Fruit fly (Drosophila melanogaster) whole organism, embryonic: ENCODE measurements around the gene Trax.

ENCODE experiments used
- Antp ChIP-seq: fragments of 200-800 bp; sonication (Bioruptor generic); optimal IDR thresholded peaks from 3 replicates; lab custom pipeline; 2016; ENCODE audit warnings: missing biosample characterization, missing genetic modification characterization
- Blimp-1 ChIP-seq: fragments of 200-800 bp; sonication (Bioruptor generic); optimal IDR thresholded peaks from 3 replicates; lab custom pipeline; 2018; ENCODE audit warnings: missing biosample characterization, missing genetic modification characterization, mild to moderate bottlenecking, moderate library complexity, missing genetic modification reagents
- BtbVII ChIP-seq: fragments of 200-800 bp; sonication (Bioruptor generic); optimal IDR thresholded peaks from 3 replicates; lab custom pipeline; 2017; ENCODE audit warnings: missing biosample characterization, mild to moderate bottlenecking, missing genetic modification characterization
- CG10274 ChIP-seq: fragments of 200-800 bp; sonication (Bioruptor generic); optimal IDR thresholded peaks from 3 replicates; lab custom pipeline; 2017; ENCODE audit warnings: missing biosample characterization, mild to moderate bottlenecking, missing genetic modification characterization
- CG10462 ChIP-seq: fragments of 200-800 bp; sonication (Bioruptor generic); optimal IDR thresholded peaks from 2 replicates; lab custom pipeline; 2016; ENCODE audit warnings: missing biosample characterization, missing genetic modification characterization
- CG10959 ChIP-seq: fragments of 200-800 bp; sonication (Bioruptor generic); IDR thresholded peaks from 2 replicates; pipeline ENCODE4 v1.3.6; 2022; ENCODE audit warnings: missing biosample characterization, missing genetic modification characterization
- CG10979 ChIP-seq: fragments of 200-800 bp; sonication (Bioruptor generic); optimal IDR thresholded peaks from 2 replicates; lab custom pipeline; 2018; ENCODE audit warnings: missing biosample characterization, mild to moderate bottlenecking, missing genetic modification characterization, moderate library complexity
- CG12744 ChIP-seq: fragments of 200-800 bp; sonication (Bioruptor generic); optimal IDR thresholded peaks from 2 replicates; lab custom pipeline; 2016; ENCODE audit warnings: missing biosample characterization, missing genetic modification characterization
- CG12769 ChIP-seq: fragments of 200-800 bp; sonication (Bioruptor generic); optimal IDR thresholded peaks from 2 replicates; lab custom pipeline; 2019; ENCODE audit warnings: missing biosample characterization, mild to moderate bottlenecking, missing genetic modification characterization, moderate library complexity
- CG14014 ChIP-seq: fragments of 200-800 bp; sonication (Bioruptor generic); IDR thresholded peaks from 2 replicates; pipeline ENCODE4 v1.3.6; 2022; ENCODE audit warnings: missing biosample characterization, missing genetic modification characterization
- CG1603 ChIP-seq: fragments of 200-800 bp; sonication (Bioruptor generic); optimal IDR thresholded peaks from 2 replicates; lab custom pipeline; 2019; ENCODE audit warnings: missing biosample characterization, mild to moderate bottlenecking, missing genetic modification characterization, moderate library complexity
- CG17359 ChIP-seq: fragments of 200-800 bp; sonication (Bioruptor generic); optimal IDR thresholded peaks from 3 replicates; lab custom pipeline; 2018; ENCODE audit warnings: missing biosample characterization, mild to moderate bottlenecking, missing genetic modification characterization, moderate library complexity
- CG17361 ChIP-seq: fragments of 200-800 bp; sonication (Bioruptor generic); IDR thresholded peaks from 3 replicates; pipeline ENCODE4 v1.3.6; 2022; ENCODE audit warnings: missing biosample characterization, missing genetic modification characterization
- CG17802 ChIP-seq: fragments of 200-800 bp; sonication (Bioruptor generic); optimal IDR thresholded peaks from 2 replicates; lab custom pipeline; 2018; ENCODE audit warnings: missing biosample characterization, mild to moderate bottlenecking, missing genetic modification characterization, moderate library complexity
- CG18011 ChIP-seq: fragments of 200-800 bp; sonication (Bioruptor generic); optimal IDR thresholded peaks from 2 replicates; lab custom pipeline; 2017; ENCODE audit warnings: missing biosample characterization, missing genetic modification characterization, mild to moderate bottlenecking, moderate library complexity, missing genotype
- CG18262 ChIP-seq: fragments of 200-800 bp; optimal IDR thresholded peaks from 3 replicates; lab custom pipeline; 2019; ENCODE audit warnings: missing biosample characterization, mild to moderate bottlenecking, missing genetic modification characterization, moderate library complexity
- CG18476 ChIP-seq: fragments of 200-800 bp; sonication (Bioruptor generic); optimal IDR thresholded peaks from 2 replicates; lab custom pipeline; 2016; ENCODE audit warnings: missing biosample characterization, mild to moderate bottlenecking, missing genetic modification characterization
- CG31441 ChIP-seq: fragments of 200-800 bp; sonication (Bioruptor generic); IDR thresholded peaks from 2 replicates; pipeline ENCODE4 v1.3.6; 2022; ENCODE audit warnings: missing biosample characterization, missing genetic modification characterization
- CG9876 ChIP-seq: fragments of 200-800 bp; sonication (Bioruptor generic); optimal IDR thresholded peaks from 2 replicates; lab custom pipeline; 2016; ENCODE audit warnings: missing biosample characterization, missing genetic modification characterization
- CoRest ChIP-seq: fragments of 200-800 bp; sonication (Bioruptor generic); optimal IDR thresholded peaks from 3 replicates; lab custom pipeline; 2018; ENCODE audit warnings: missing biosample characterization, mild to moderate bottlenecking, missing genetic modification characterization, moderate library complexity
- HHEX ChIP-seq: fragments of 200-800 bp; sonication (Bioruptor generic); optimal IDR thresholded peaks from 3 replicates; lab custom pipeline; 2017; ENCODE audit warnings: missing biosample characterization, mild to moderate bottlenecking, missing genetic modification characterization, missing genetic modification reagents
- Hand ChIP-seq: fragments of 200-800 bp; sonication (Bioruptor generic); optimal IDR thresholded peaks from 2 replicates; lab custom pipeline; 2017; ENCODE audit warnings: mild to moderate bottlenecking, missing biosample characterization, missing genetic modification reagents, missing genetic modification characterization
- Hmr ChIP-seq: fragments of 200-800 bp; sonication (Bioruptor generic); optimal IDR thresholded peaks from 3 replicates; lab custom pipeline; 2017; ENCODE audit warnings: mild to moderate bottlenecking, missing biosample characterization, missing genetic modification reagents, missing genetic modification characterization
- Kr ChIP-seq: fragments of 200-800 bp; sonication (Bioruptor generic); optimal IDR thresholded peaks from 2 replicates; lab custom pipeline; 2017; ENCODE audit warnings: missing biosample characterization, mild to moderate bottlenecking, missing genetic modification characterization
- Max ChIP-seq: fragments of 200-800 bp; sonication (Bioruptor generic); optimal IDR thresholded peaks from 2 replicates; lab custom pipeline; 2016; ENCODE audit warnings: missing biosample characterization, mild to moderate bottlenecking, missing genetic modification characterization
- NfI ChIP-seq: fragments of 200-800 bp; sonication (Bioruptor generic); optimal IDR thresholded peaks from 3 replicates; lab custom pipeline; 2018; ENCODE audit warnings: missing biosample characterization, mild to moderate bottlenecking, missing genetic modification characterization, moderate library complexity
- ap ChIP-seq: fragments of 200-800 bp; sonication (Bioruptor generic); IDR thresholded peaks from 2 replicates; pipeline ENCODE4 v1.3.6; 2022; ENCODE audit warnings: missing biosample characterization, missing genetic modification characterization
- chn ChIP-seq: fragments of 200-800 bp; sonication (Bioruptor generic); optimal IDR thresholded peaks from 2 replicates; lab custom pipeline; 2016; ENCODE audit warnings: missing biosample characterization, missing genetic modification characterization
- dmrt11E ChIP-seq: fragments of 200-800 bp; sonication (Bioruptor generic); optimal IDR thresholded peaks from 3 replicates; lab custom pipeline; 2018; ENCODE audit warnings: missing biosample characterization, mild to moderate bottlenecking, missing genetic modification characterization, moderate library complexity
- dysf ChIP-seq: fragments of 200-800 bp; sonication (Bioruptor generic); IDR thresholded peaks from 3 replicates; pipeline ENCODE4 v1.3.6; 2022; ENCODE audit warnings: missing biosample characterization, missing genetic modification characterization
- esg ChIP-seq: fragments of 200-800 bp; sonication (Bioruptor generic); conservative IDR thresholded peaks from 2 replicates; pipeline ENCODE4 v1.3.6; 2022; ENCODE audit warnings: missing biosample characterization, missing genetic modification characterization
- gcm ChIP-seq: fragments of 200-800 bp; sonication (Bioruptor generic); optimal IDR thresholded peaks from 2 replicates; lab custom pipeline; 2019; ENCODE audit warnings: missing biosample characterization, mild to moderate bottlenecking, missing genetic modification characterization, moderate library complexity
- gro ChIP-seq: fragments of 200-800 bp; sonication (Bioruptor generic); optimal IDR thresholded peaks from 2 replicates; lab custom pipeline; 2016; ENCODE audit warnings: missing biosample characterization, missing genetic modification characterization
- hb ChIP-seq: fragments of 200-800 bp; sonication (Bioruptor generic); IDR thresholded peaks from 3 replicates; pipeline ENCODE4 v1.3.6; 2022; ENCODE audit warnings: missing biosample characterization, missing genetic modification characterization; ENCODE audit not compliant: partially characterized antibody
- mam ChIP-seq: fragments of 200-800 bp; sonication (Bioruptor generic); optimal IDR thresholded peaks from 3 replicates; lab custom pipeline; 2016; ENCODE audit warnings: missing biosample characterization, missing genetic modification characterization
- nmo ChIP-seq: fragments of 200-800 bp; sonication (Bioruptor generic); optimal IDR thresholded peaks from 2 replicates; lab custom pipeline; 2018; ENCODE audit warnings: missing biosample characterization, mild to moderate bottlenecking, missing genetic modification characterization, moderate library complexity
- nom ChIP-seq: fragments of 200-800 bp; sonication (Bioruptor generic); optimal IDR thresholded peaks from 2 replicates; lab custom pipeline; 2017; ENCODE audit warnings: missing biosample characterization, missing genetic modification characterization, mild to moderate bottlenecking, moderate library complexity, missing genetic modification reagents
- oc ChIP-seq: fragments of 200-800 bp; sonication (Bioruptor generic); optimal IDR thresholded peaks from 2 replicates; lab custom pipeline; 2018; ENCODE audit warnings: missing biosample characterization, mild to moderate bottlenecking, missing genetic modification characterization, moderate library complexity
- p53 ChIP-seq: fragments of 200-800 bp; sonication (Bioruptor generic); optimal IDR thresholded peaks from 2 replicates; lab custom pipeline; 2016; ENCODE audit warnings: missing biosample characterization, missing genetic modification characterization
- pum ChIP-seq: fragments of 200-800 bp; sonication (Bioruptor generic); optimal IDR thresholded peaks from 2 replicates; lab custom pipeline; 2016; ENCODE audit warnings: missing biosample characterization, missing genetic modification characterization
- salm ChIP-seq: fragments of 200-800 bp; sonication (Bioruptor generic); optimal IDR thresholded peaks from 2 replicates; lab custom pipeline; 2018; ENCODE audit warnings: missing biosample characterization, mild to moderate bottlenecking, missing genetic modification characterization
- sens ChIP-seq: fragments of 200-800 bp; sonication (Bioruptor generic); peaks from one replicate; lab custom pipeline; 2016; ENCODE audit warnings: missing biosample characterization, missing genetic modification characterization
- slbo ChIP-seq: fragments of 200-800 bp; sonication (Bioruptor generic); IDR thresholded peaks from 2 replicates; pipeline ENCODE4 v1.3.6; 2022; ENCODE audit warnings: missing biosample characterization, missing genetic modification characterization
- stc ChIP-seq: fragments of 200-800 bp; sonication (Bioruptor generic); IDR thresholded peaks from 2 replicates; pipeline ENCODE4 v1.3.6; 2022; ENCODE audit warnings: missing biosample characterization, missing genetic modification characterization
- tgo ChIP-seq: fragments of 200-800 bp; sonication (Bioruptor generic); IDR thresholded peaks from 3 replicates; pipeline ENCODE4 v1.3.6; 2022; ENCODE audit warnings: missing biosample characterization, missing genetic modification characterization
- ttk ChIP-seq: fragments of 200-800 bp; sonication (Bioruptor generic); IDR thresholded peaks from 2 replicates; pipeline ENCODE4 v2.1.2; 2022; ENCODE audit warnings: missing biosample characterization, missing genetic modification characterization
- vvl ChIP-seq: fragments of 200-800 bp; sonication (Bioruptor generic); IDR thresholded peaks from 2 replicates; pipeline ENCODE4 v1.3.6; 2022; ENCODE audit warnings: missing biosample characterization, missing genetic modification characterization
- wek ChIP-seq: fragments of 200-800 bp; sonication (Bioruptor generic); optimal IDR thresholded peaks from 3 replicates; lab custom pipeline; 2018; ENCODE audit warnings: missing biosample characterization, mild to moderate bottlenecking, missing genetic modification characterization, moderate library complexity

Trax gene

DNA sequence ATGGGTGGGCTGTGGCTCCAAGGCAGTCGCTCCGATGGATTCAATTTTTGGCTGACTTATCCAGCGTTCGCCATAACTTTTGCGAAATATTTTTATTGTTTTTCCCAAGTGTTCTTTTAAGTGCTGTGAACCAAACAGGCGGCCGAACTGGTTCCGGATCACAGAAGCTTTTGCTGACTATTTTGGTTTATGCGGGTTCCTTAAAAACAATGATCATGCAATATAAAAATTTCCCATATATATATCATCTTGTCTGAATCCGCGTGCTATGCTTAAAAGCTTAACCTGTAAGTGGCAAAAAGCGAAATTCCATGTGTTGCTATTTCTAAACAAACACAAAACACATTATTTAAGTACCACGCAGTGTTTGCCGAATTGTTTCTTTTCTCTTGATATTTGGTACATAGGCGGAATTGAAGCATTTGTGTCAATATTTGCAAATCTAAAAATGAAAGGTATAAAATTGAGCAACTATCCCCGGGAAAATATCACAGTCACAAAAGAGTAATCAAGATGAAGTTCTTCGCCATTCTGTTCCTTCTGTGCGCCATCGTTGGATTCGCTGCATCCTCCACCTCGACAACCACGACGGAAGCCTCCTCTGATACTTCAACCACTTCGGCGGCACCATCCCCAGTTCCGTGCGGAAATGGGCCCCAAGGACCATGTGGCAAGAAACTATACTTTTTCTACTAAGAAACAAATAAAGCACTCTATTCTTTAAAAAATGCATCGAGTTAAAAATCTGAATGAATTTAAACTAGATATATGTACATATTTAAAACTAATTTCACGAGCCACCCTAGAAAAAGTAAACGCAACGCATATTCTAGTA, 41.4 kb upstream of the Trax start, which contains the start of the genes CG6276 and CG44040 (continued):
- TF ChIP-seq CG10979 (tag; lab: Kevin White, UChicago) = peak; percentile 23
- TF ChIP-seq pum (GFP tag; lab: Kevin White, UChicago) = peak; percentile 33
- no peak for TF ChIP-seq CG18011
- TF ChIP-seq nmo (GFP tag; lab: Kevin White, UChicago) = peak; percentile 34
- TF ChIP-seq Hand (GFP tag; lab: Kevin White, UChicago) = peak; percentile 57
- peak; percentile 48 for TF ChIP-seq CG18262 (tag; lab: Kevin White, UChicago)
- peak; percentile 37 for TF ChIP-seq CG9876 (GFP tag; lab: Kevin White, UChicago)
- peak; percentile 45; the same call in 1 of the 3 replicates for TF ChIP-seq dysf (GFP tag; lab: Robert Waterston, UW)
- peak; percentile 54; the same call in 1 of the 2 replicates for TF ChIP-seq CG14014 (GFP tag; lab: Robert Waterston, UW)
- peak; percentile 65 for TF ChIP-seq BtbVII
- TF ChIP-seq Antp (GFP tag; lab: Kevin White, UChicago) = peak; percentile 32
- TF ChIP-seq CoRest (tag; lab: Kevin White, UChicago) = peak; percentile 51
- peak; percentile 54 for TF ChIP-seq vvl (GFP tag; lab: Robert Waterston, UW)
- TF ChIP-seq wek (GFP tag; lab: Kevin White, UChicago) = no peak
- TF ChIP-seq Blimp-1 (GFP tag; lab: Kevin White, UChicago) = peak; percentile 13
- peak; percentile 44 for TF ChIP-seq NfI (GFP tag; lab: Kevin White, UChicago)
- no peak for TF ChIP-seq Kr (GFP tag; lab: Kevin White, UChicago)
- TF ChIP-seq CG10959 (GFP tag; lab: Robert Waterston, UW) = no peak
- TF ChIP-seq sens (GFP tag; lab: Kevin White, UChicago) = peak; percentile 88
- peak; percentile 15 for TF ChIP-seq nom (GFP tag; lab: Kevin White, UChicago)
- TF ChIP-seq tgo (GFP tag; lab: Robert Waterston, UW) = no peak; the same call in 2 of the 3 replicates
- peak; percentile 5 for TF ChIP-seq oc (tag; lab: Kevin White, UChicago)
- TF ChIP-seq CG17361 (GFP tag; lab: Robert Waterston, UW) = peak; percentile 67
- peak; percentile 26 for TF ChIP-seq mam (GFP tag; lab: Kevin White, UChicago)
- peak; percentile 49 for TF ChIP-seq HHEX (GFP tag; lab: Kevin White, UChicago)
- TF ChIP-seq CG18476 (GFP tag; lab: Kevin White, UChicago) = no peak
- no peak for TF ChIP-seq dmrt11E (tag; lab: Kevin White, UChicago)
- TF ChIP-seq chn (GFP tag; lab: Kevin White, UChicago) = peak; percentile 16
- peak; percentile 22; the same call in 1 of the 2 replicates for TF ChIP-seq esg (GFP tag; lab: Robert Waterston, UW)
- peak; percentile 23 for TF ChIP-seq p53
- TF ChIP-seq CG12769 (tag; lab: Kevin White, UChicago) = peak; percentile 71
- no peak for TF ChIP-seq salm (tag; lab: Kevin White, UChicago)
- peak; percentile 11 for TF ChIP-seq Max (GFP tag; lab: Kevin White, UChicago)
- no peak for TF ChIP-seq stc (GFP tag; lab: Robert Waterston, UW)
- no peak for TF ChIP-seq CG17802 (tag; lab: Kevin White, UChicago)
- TF ChIP-seq hb = no peak
- TF ChIP-seq CG12744 = peak; percentile 34
- peak; percentile 39 for TF ChIP-seq CG31441 (GFP tag; lab: Robert Waterston, UW)
- peak; percentile 37 for TF ChIP-seq gro
- TF ChIP-seq Hmr (GFP tag; lab: Kevin White, UChicago) = peak; percentile 64
- TF ChIP-seq ttk (GFP tag; lab: Robert Waterston, UW) = no peak
- peak; percentile 59 for TF ChIP-seq slbo (GFP tag; lab: Robert Waterston, UW)
- TF ChIP-seq CG10462 (GFP tag; lab: Kevin White, UChicago) = peak; percentile 22
- TF ChIP-seq ap (GFP tag; lab: Robert Waterston, UW) = no peak
- peak; percentile 47 for TF ChIP-seq CG10274 (GFP tag; lab: Kevin White, UChicago)
- peak; percentile 22 for TF ChIP-seq CG17359
- peak; percentile 55 for TF ChIP-seq CG1603
- peak; percentile 40 for TF ChIP-seq gcm (GFP tag; lab: Kevin White, UChicago)
